In genomic region chr3R:31941580-31941979, dm6 we compare ENCODE assay signal across 1 fruit fly cellular context.
TF ChIP-seq lines count a peak whose summit lies in the region.

No protein-coding gene starts in this region.

TF ChIP-seq in whole organism, embryonic, 481 proteins besides CTCF, POLR2A, EP300 and RAD21 (continued from another document and continues in another):
- TF ChIP-seq CG4730 (GFP tag; IDR thresholded peaks at IDR 0.05; lab: Robert Waterston, UW) (no peak), Doc2 (GFP tag; IDR thresholded peaks at IDR 0.05; lab: Robert Waterston, UW) (no peak), CG12659 (GFP tag; optimal IDR thresholded peaks at IDR 0.05; lab: Kevin White, UChicago) (peak; percentile 45), Jarid2 (GFP tag; optimal IDR thresholded peaks at IDR 0.05; lab: Kevin White, UChicago) (no peak), caup (GFP tag; optimal IDR thresholded peaks at IDR 0.05; lab: Kevin White, UChicago; ENCODE audit: severe bottlenecking) (no peak), hth (optimal IDR thresholded peaks at IDR 0.05; lab: Kevin White, UChicago) (no peak), Myb (GFP tag; optimal IDR thresholded peaks at IDR 0.05; lab: Kevin White, UChicago) (no peak), CG14860 (GFP tag; IDR thresholded peaks at IDR 0.05; lab: Robert Waterston, UW; ENCODE audit: partially characterized antibody) (no peak), CG8478 (optimal IDR thresholded peaks at IDR 0.05; lab: Kevin White, UChicago) (no peak), CG34422 (GFP tag; IDR thresholded peaks at IDR 0.05; lab: Robert Waterston, UW) (peak; percentile 55; the same call in 1 of the 3 replicates), Fer3 (tag; optimal IDR thresholded peaks at IDR 0.05; lab: Kevin White, UChicago) (peak; percentile 41), nmo (GFP tag; optimal IDR thresholded peaks at IDR 0.05; lab: Kevin White, UChicago) (peak; percentile 71), CG4617 (GFP tag; optimal IDR thresholded peaks at IDR 0.05; lab: Kevin White, UChicago; ENCODE audit: borderline replicate concordance) (no peak), CG17385 (GFP tag; optimal IDR thresholded peaks at IDR 0.05; lab: Kevin White, UChicago) (peak; percentile 71), Atf6 (GFP tag; IDR thresholded peaks at IDR 0.05; lab: Robert Waterston, UW) (no peak), CG12391 (tag; optimal IDR thresholded peaks at IDR 0.05; lab: Kevin White, UChicago) (peak; percentile 77), CG2889 (GFP tag; IDR thresholded peaks at IDR 0.05; lab: Robert Waterston, UW) (no peak), trh (GFP tag; optimal IDR thresholded peaks at IDR 0.05; lab: Kevin White, UChicago) (no peak), CG1647 (GFP tag; optimal IDR thresholded peaks at IDR 0.05; lab: Kevin White, UChicago) (peak; percentile 7), Xrp1 (GFP tag; IDR thresholded peaks at IDR 0.05; lab: Robert Waterston, UW) (peak; percentile 79), CG6689 (GFP tag; IDR thresholded peaks at IDR 0.05; lab: Robert Waterston, UW) (peak; percentile 72), nom (GFP tag; optimal IDR thresholded peaks at IDR 0.05; lab: Kevin White, UChicago) (peak; percentile 89), bcd (GFP tag; optimal IDR thresholded peaks at IDR 0.05; lab: Kevin White, UChicago) (peak; percentile 31), CG1024 (GFP tag; IDR thresholded peaks at IDR 0.05; lab: Robert Waterston, UW) (0 out of 2 replicates have a peak, but pooled peaks have one; percentile 12), esg (GFP tag; conservative IDR thresholded peaks at IDR 0.05; lab: Robert Waterston, UW) (peak; percentile 67), CG33557 (GFP tag; optimal IDR thresholded peaks at IDR 0.05; lab: Kevin White, UChicago) (no peak), Neu2 (GFP tag; optimal IDR thresholded peaks at IDR 0.05; lab: Kevin White, UChicago; ENCODE audit: borderline replicate concordance) (no peak), dm (GFP tag; optimal IDR thresholded peaks at IDR 0.05; lab: Kevin White, UChicago) (no peak), stwl (tag; optimal IDR thresholded peaks at IDR 0.05; lab: Kevin White, UChicago) (no peak), CG10366 (GFP tag; IDR thresholded peaks at IDR 0.05; lab: Robert Waterston, UW) (peak; percentile 75), ap (GFP tag; IDR thresholded peaks at IDR 0.05; lab: Robert Waterston, UW) (peak; percentile 63), zf30C (GFP tag; optimal IDR thresholded peaks at IDR 0.05; lab: Kevin White, UChicago) (no peak), Max (GFP tag; optimal IDR thresholded peaks at IDR 0.05; lab: Kevin White, UChicago) (peak; percentile 1), Dip2 (GFP tag; IDR thresholded peaks at IDR 0.05; lab: Robert Waterston, UW) (no peak), CG15269 (tag; optimal IDR thresholded peaks at IDR 0.05; lab: Kevin White, UChicago) (peak; percentile 79), Taf1 (GFP tag; IDR thresholded peaks at IDR 0.05; lab: Robert Waterston, UW) (no peak), Mrtf (GFP tag; IDR thresholded peaks at IDR 0.05; lab: Robert Waterston, UW) (peak; percentile 51; the same call in 1 of the 3 replicates), CG12219 (GFP tag; optimal IDR thresholded peaks at IDR 0.05; lab: Kevin White, UChicago) (peak; percentile 55), row (GFP tag; IDR thresholded peaks at IDR 0.05; lab: Robert Waterston, UW) (peak; percentile 67), H15 (GFP tag; IDR thresholded peaks at IDR 0.05; lab: Robert Waterston, UW) (peak; percentile 68), H2.0 (GFP tag; IDR thresholded peaks at IDR 0.05; lab: Robert Waterston, UW) (peak; percentile 57), shn (GFP tag; optimal IDR thresholded peaks at IDR 0.05; lab: Kevin White, UChicago) (no peak), Deaf1 (tag; optimal IDR thresholded peaks at IDR 0.05; lab: Kevin White, UChicago) (peak; percentile 25), bab2 (GFP tag; optimal IDR thresholded peaks at IDR 0.05; lab: Kevin White, UChicago) (peak; percentile 38), Ada2b (GFP tag; IDR thresholded peaks at IDR 0.05; lab: Robert Waterston, UW) (peak; percentile 73), CG11093 (GFP tag; IDR thresholded peaks at IDR 0.05; lab: Robert Waterston, UW) (peak; percentile 70; the same call in 2 of the 3 replicates), Dek (tag; optimal IDR thresholded peaks at IDR 0.05; lab: Kevin White, UChicago) (no peak), cwo (GFP tag; optimal IDR thresholded peaks at IDR 0.05; lab: Kevin White, UChicago) (peak; percentile 39), danr (GFP tag; IDR thresholded peaks at IDR 0.05; lab: Robert Waterston, UW) (no peak), CG17186 (GFP tag; optimal IDR thresholded peaks at IDR 0.05; lab: Kevin White, UChicago) (no peak), CG10462 (GFP tag; optimal IDR thresholded peaks at IDR 0.05; lab: Kevin White, UChicago) (peak; percentile 32), CG17612 (GFP tag; IDR thresholded peaks at IDR 0.05; lab: Robert Waterston, UW) (no peak), CG30431 (GFP tag; optimal IDR thresholded peaks at IDR 0.05; lab: Kevin White, UChicago) (no peak), croc (GFP tag; conservative IDR thresholded peaks at IDR 0.05; lab: Robert Waterston, UW) (peak; percentile 35; the same call in 2 of the 3 replicates), CG7786 (GFP tag; optimal IDR thresholded peaks at IDR 0.05; lab: Kevin White, UChicago) (no peak), CG3995 (GFP tag; optimal IDR thresholded peaks at IDR 0.05; lab: Kevin White, UChicago) (no peak), CG7963 (GFP tag; IDR thresholded peaks at IDR 0.05; lab: Robert Waterston, UW; ENCODE audit: partially characterized antibody) (no peak), Awh (GFP tag; IDR thresholded peaks at IDR 0.05; lab: Robert Waterston, UW) (peak; percentile 77), emc (GFP tag; optimal IDR thresholded peaks at IDR 0.05; lab: Kevin White, UChicago) (no peak), D19B (GFP tag; optimal IDR thresholded peaks at IDR 0.05; lab: Kevin White, UChicago) (no peak), CG16863 (GFP tag; optimal IDR thresholded peaks at IDR 0.05; lab: Kevin White, UChicago) (peak; percentile 34), gce (GFP tag; IDR thresholded peaks at IDR 0.05; lab: Robert Waterston, UW) (peak; percentile 81), hb (GFP tag; IDR thresholded peaks at IDR 0.05; lab: Robert Waterston, UW; ENCODE audit: partially characterized antibody) (no peak), sens-2 (GFP tag; IDR thresholded peaks at IDR 0.05; lab: Robert Waterston, UW) (peak; percentile 42; the same call in 1 of the 2 replicates), CG7745 (tag; optimal IDR thresholded peaks at IDR 0.05; lab: Kevin White, UChicago) (no peak), Fer1 (GFP tag; optimal IDR thresholded peaks at IDR 0.05; lab: Kevin White, UChicago) (peak; percentile 61), CG12071 (GFP tag; optimal IDR thresholded peaks at IDR 0.05; lab: Kevin White, UChicago) (peak; percentile 27), sna (GFP tag; IDR thresholded peaks at IDR 0.05; lab: Robert Waterston, UW; ENCODE audit: partially characterized antibody) (no peak), Fer2 (tag; optimal IDR thresholded peaks at IDR 0.05; lab: Kevin White, UChicago) (no peak), CrebB (tag; optimal IDR thresholded peaks at IDR 0.05; lab: Kevin White, UChicago) (no peak), CG14014 (GFP tag; IDR thresholded peaks at IDR 0.05; lab: Robert Waterston, UW) (peak; percentile 62; the same call in 1 of the 2 replicates), ttk (GFP tag; IDR thresholded peaks at IDR 0.05; lab: Robert Waterston, UW) (peak; percentile 81), Doc3 (GFP tag; IDR thresholded peaks at IDR 0.05; lab: Robert Waterston, UW; ENCODE audit: partially characterized antibody) (no peak), HLH54F (GFP tag; optimal IDR thresholded peaks at IDR 0.05; lab: Kevin White, UChicago) (no peak), CG12236 (GFP tag; optimal IDR thresholded peaks at IDR 0.05; lab: Kevin White, UChicago) (no peak), CG8765 (GFP tag; IDR thresholded peaks at IDR 0.05; lab: Robert Waterston, UW) (no peak), fd64A (GFP tag; optimal IDR thresholded peaks at IDR 0.05; lab: Kevin White, UChicago) (no peak), Eip74EF (GFP tag; optimal IDR thresholded peaks at IDR 0.05; lab: Kevin White, UChicago) (peak in 1 of 2 experiments; percentile 67), crol (GFP tag; IDR thresholded peaks at IDR 0.05; lab: Robert Waterston, UW) (0 out of 2 replicates have a peak, but pooled peaks have one; percentile 17), seq (GFP tag; IDR thresholded peaks at IDR 0.05; lab: Robert Waterston, UW) (peak; percentile 55), Med (GFP tag; lab: Kevin White, UChicago) (peak; percentile 83), Blimp-1 (GFP tag; optimal IDR thresholded peaks at IDR 0.05; lab: Kevin White, UChicago) (peak; percentile 68), Spps (tag; optimal IDR thresholded peaks at IDR 0.05; lab: Kevin White, UChicago) (no peak), ranshi (GFP tag; IDR thresholded peaks at IDR 0.05; lab: Robert Waterston, UW) (peak; percentile 57), grau (tag; optimal IDR thresholded peaks at IDR 0.05; lab: Kevin White, UChicago) (peak; percentile 67), CG15514 (GFP tag; optimal IDR thresholded peaks at IDR 0.05; lab: Kevin White, UChicago) (peak; percentile 20), inv (GFP tag; IDR thresholded peaks at IDR 0.05; lab: Robert Waterston, UW; ENCODE audit: partially characterized antibody) (no peak), sc (optimal IDR thresholded peaks at IDR 0.05; lab: Kevin White, UChicago) (no peak), sc (GFP tag; optimal IDR thresholded peaks at IDR 0.05; lab: Kevin White, UChicago) (no peak), Asciz (GFP tag; optimal IDR thresholded peaks at IDR 0.05; lab: Kevin White, UChicago) (peak; percentile 75), CG12942 (GFP tag; optimal IDR thresholded peaks at IDR 0.05; lab: Kevin White, UChicago) (peak; percentile 19), CG6175 (GFP tag; IDR thresholded peaks at IDR 0.05; lab: Robert Waterston, UW) (no peak), Hmx (GFP tag; optimal IDR thresholded peaks at IDR 0.05; lab: Kevin White, UChicago) (no peak), zfh2 (GFP tag; optimal IDR thresholded peaks at IDR 0.05; lab: Kevin White, UChicago) (no peak), amos (GFP tag; IDR thresholded peaks at IDR 0.05; lab: Robert Waterston, UW; ENCODE audit: partially characterized antibody) (no peak), CG13123 (GFP tag; optimal IDR thresholded peaks at IDR 0.05; lab: Kevin White, UChicago) (peak; percentile 10), bowl (GFP tag; IDR thresholded peaks at IDR 0.05; lab: Robert Waterston, UW) (peak; percentile 76), CG12104 (GFP tag; optimal IDR thresholded peaks at IDR 0.05; lab: Kevin White, UChicago) (peak; percentile 20), CG11695 (GFP tag; IDR thresholded peaks at IDR 0.05; lab: Robert Waterston, UW) (peak; percentile 57; the same call in 2 of the 3 replicates), CG43689 (GFP tag; IDR thresholded peaks at IDR 0.05; lab: Robert Waterston, UW) (no peak; the same call in 1 of the 2 replicates), CG15696 (tag; optimal IDR thresholded peaks at IDR 0.05; lab: Kevin White, UChicago) (no peak), p53 (GFP tag; optimal IDR thresholded peaks at IDR 0.05; lab: Kevin White, UChicago) (no peak), CG18764 (GFP tag; optimal IDR thresholded peaks at IDR 0.05; lab: Kevin White, UChicago) (peak; percentile 16), vfl (GFP tag; optimal IDR thresholded peaks at IDR 0.05; lab: Kevin White, UChicago) (no peak), Hand (GFP tag; optimal IDR thresholded peaks at IDR 0.05; lab: Kevin White, UChicago) (no peak), Bteb2 (GFP tag; optimal IDR thresholded peaks at IDR 0.05; lab: Kevin White, UChicago) (peak; percentile 14), jumu (GFP tag; optimal IDR thresholded peaks at IDR 0.05; lab: Kevin White, UChicago) (no peak), pan (optimal IDR thresholded peaks at IDR 0.05; lab: Kevin White, UChicago) (no peak), pan (GFP tag; optimal IDR thresholded peaks at IDR 0.05 in 1 of 2, IDR thresholded peaks at IDR 0.05 in 1 of 2) (peak in 1 of 2 experiments; percentile 86), CG9817 (tag; optimal IDR thresholded peaks at IDR 0.05; lab: Kevin White, UChicago) (no peak), CG17568 (GFP tag; optimal IDR thresholded peaks at IDR 0.05; lab: Kevin White, UChicago) (no peak), gem (tag; optimal IDR thresholded peaks at IDR 0.05; lab: Kevin White, UChicago) (peak; percentile 71), CG17912 (GFP tag; optimal IDR thresholded peaks at IDR 0.05; lab: Kevin White, UChicago) (no peak), CG9727 (GFP tag; optimal IDR thresholded peaks at IDR 0.05; lab: Kevin White, UChicago) (no peak), CG6791 (GFP tag; IDR thresholded peaks at IDR 0.05; lab: Robert Waterston, UW; ENCODE audit: partially characterized antibody) (no peak), yki (optimal IDR thresholded peaks at IDR 0.05; lab: Kevin White, UChicago) (no peak), CG4424 (GFP tag; optimal IDR thresholded peaks at IDR 0.05; lab: Kevin White, UChicago) (peak; percentile 45), CG7987 (GFP tag; optimal IDR thresholded peaks at IDR 0.05; lab: Kevin White, UChicago) (no peak), Rfx (GFP tag; IDR thresholded peaks at IDR 0.05; lab: Robert Waterston, UW) (no peak), CG8281 (tag; optimal IDR thresholded peaks at IDR 0.05; lab: Kevin White, UChicago) (peak; percentile 25), CG8944 (GFP tag; optimal IDR thresholded peaks at IDR 0.05; lab: Kevin White, UChicago) (no peak), CG7372 (GFP tag; IDR thresholded peaks at IDR 0.05; lab: Robert Waterston, UW) (peak; percentile 54), maf-S (GFP tag; optimal IDR thresholded peaks at IDR 0.05; lab: Kevin White, UChicago) (no peak), pzg (GFP tag; optimal IDR thresholded peaks at IDR 0.05; lab: Kevin White, UChicago) (no peak), lab (GFP tag; optimal IDR thresholded peaks at IDR 0.05; lab: Kevin White, UChicago) (peak; percentile 63), tgo (GFP tag; IDR thresholded peaks at IDR 0.05; lab: Robert Waterston, UW) (peak; percentile 80), Hr51 (GFP tag; optimal IDR thresholded peaks at IDR 0.05; lab: Kevin White, UChicago) (peak in 1 of 2 experiments; percentile 91), CoRest (tag; optimal IDR thresholded peaks at IDR 0.05; lab: Kevin White, UChicago) (peak; percentile 66), CG1529 (GFP tag; optimal IDR thresholded peaks at IDR 0.05; lab: Kevin White, UChicago) (peak; percentile 68), insv (GFP tag; optimal IDR thresholded peaks at IDR 0.05; lab: Kevin White, UChicago) (no peak), CG3281 (GFP tag; optimal IDR thresholded peaks at IDR 0.05; lab: Kevin White, UChicago) (no peak), CG5953 (GFP tag; IDR thresholded peaks at IDR 0.05; lab: Robert Waterston, UW) (peak; percentile 69), nau (GFP tag; optimal IDR thresholded peaks at IDR 0.05; lab: Kevin White, UChicago) (peak; percentile 69)
